Fruit fly (Drosophila melanogaster) whole organism, embryonic: ENCODE data around the gene Taf6.

ENCODE experiments used
- Aef1 ChIP-seq: fragments of 200-800 bp; sonication (Bioruptor generic); IDR thresholded peaks from 3 replicates; pipeline ENCODE4 v1.3.6; 2022; ENCODE audit warnings: missing biosample characterization, missing genetic modification characterization
- Atf6 ChIP-seq: fragments of 200-800 bp; sonication (Bioruptor generic); IDR thresholded peaks from 2 replicates; pipeline ENCODE4 v1.3.6; 2022; ENCODE audit warnings: missing biosample characterization, missing genetic modification characterization
- CG10267 ChIP-seq: fragments of 200-800 bp; sonication (Bioruptor generic); optimal IDR thresholded peaks from 2 replicates; lab custom pipeline; 2018; ENCODE audit warnings: missing biosample characterization, mild to moderate bottlenecking, missing genetic modification characterization, moderate library complexity
- CG10366 ChIP-seq: fragments of 200-800 bp; sonication (Bioruptor generic); IDR thresholded peaks from 2 replicates; pipeline ENCODE4 v1.3.6; 2022; ENCODE audit warnings: missing biosample characterization, missing genetic modification characterization
- CG11723 ChIP-seq: fragments of 200-800 bp; sonication (Bioruptor generic); optimal IDR thresholded peaks from 2 replicates; lab custom pipeline; 2017; ENCODE audit warnings: missing biosample characterization, mild to moderate bottlenecking, missing genetic modification characterization
- CG12744 ChIP-seq: fragments of 200-800 bp; sonication (Bioruptor generic); optimal IDR thresholded peaks from 2 replicates; lab custom pipeline; 2016; ENCODE audit warnings: missing biosample characterization, missing genetic modification characterization
- CG14860 ChIP-seq: fragments of 200-800 bp; sonication (Bioruptor generic); IDR thresholded peaks from 3 replicates; pipeline ENCODE4 v1.3.6; 2022; ENCODE audit warnings: missing biosample characterization, missing genetic modification characterization; ENCODE audit not compliant: partially characterized antibody
- CG14965 ChIP-seq: fragments of 200-800 bp; sonication (Bioruptor generic); optimal IDR thresholded peaks from 2 replicates; lab custom pipeline; 2016; ENCODE audit warnings: missing biosample characterization, missing genetic modification characterization, borderline replicate concordance
- CG16813 ChIP-seq: fragments of 200-800 bp; sonication (Bioruptor generic); IDR thresholded peaks from 3 replicates; pipeline ENCODE4 v1.3.6; 2022; ENCODE audit warnings: missing biosample characterization, missing genetic modification characterization; ENCODE audit not compliant: partially characterized antibody
- CG17361 ChIP-seq: fragments of 200-800 bp; sonication (Bioruptor generic); IDR thresholded peaks from 3 replicates; pipeline ENCODE4 v1.3.6; 2022; ENCODE audit warnings: missing biosample characterization, missing genetic modification characterization
- CG30403 ChIP-seq: fragments of 200-800 bp; sonication (Bioruptor generic); optimal IDR thresholded peaks from 3 replicates; lab custom pipeline; 2016; ENCODE audit warnings: missing biosample characterization, missing genetic modification characterization
- CG4360 ChIP-seq: fragments of 200-800 bp; sonication (Bioruptor generic); IDR thresholded peaks from 2 replicates; pipeline ENCODE4 v1.3.6; 2022; ENCODE audit warnings: missing biosample characterization, missing genetic modification characterization
- CG5245 ChIP-seq: fragments of 200-800 bp; sonication (Bioruptor generic); optimal IDR thresholded peaks from 3 replicates; lab custom pipeline; 2016; ENCODE audit warnings: missing biosample characterization, missing genetic modification characterization
- CG7839 ChIP-seq: fragments of 200-800 bp; sonication (Bioruptor generic); optimal IDR thresholded peaks from 3 replicates; lab custom pipeline; 2018; ENCODE audit warnings: missing biosample characterization, mild to moderate bottlenecking, missing genetic modification characterization, moderate library complexity
- CG7987 ChIP-seq: fragments of 200-800 bp; sonication (Bioruptor generic); optimal IDR thresholded peaks from 2 replicates; lab custom pipeline; 2018; ENCODE audit warnings: missing biosample characterization, mild to moderate bottlenecking, missing genetic modification characterization, moderate library complexity
- CG9876 ChIP-seq: fragments of 200-800 bp; sonication (Bioruptor generic); optimal IDR thresholded peaks from 2 replicates; lab custom pipeline; 2016; ENCODE audit warnings: missing biosample characterization, missing genetic modification characterization
- CTCF ChIP-seq: fragments of 200-800 bp; sonication (Bioruptor generic); optimal IDR thresholded peaks from 2 replicates; lab custom pipeline; 2017; ENCODE audit warnings: missing biosample characterization, mild to moderate bottlenecking, missing genetic modification characterization, moderate library complexity
- D ChIP-seq, 2 experiments: fragments of 200-800 bp in 1 of 2; fragments of >200 bp in 1 of 2; sonication (Bioruptor generic) in 1 of 2; optimal IDR thresholded peaks; 2 replicates in 1 of 2; 3 replicates in 1 of 2; lab custom pipeline; 2017; ENCODE audit warnings: mild to moderate bottlenecking in 1 of 2, missing biosample characterization in 1 of 2, missing genetic modification characterization in 1 of 2, missing genetic modification reagents in 1 of 2
- Dad ChIP-seq: fragments of 200-800 bp; sonication (Bioruptor generic); optimal IDR thresholded peaks from 3 replicates; lab custom pipeline; 2016; ENCODE audit warnings: missing biosample characterization, missing genetic modification characterization
- Dek ChIP-seq: fragments of 200-800 bp; sonication (Bioruptor generic); optimal IDR thresholded peaks from 3 replicates; lab custom pipeline; 2019; ENCODE audit warnings: missing biosample characterization, mild to moderate bottlenecking, missing genetic modification characterization, moderate library complexity
- Dll ChIP-seq: fragments of 200-800 bp; sonication (Bioruptor generic); IDR thresholded peaks from 4 replicates; pipeline ENCODE4 v1.3.6; 2022; ENCODE audit warnings: missing biosample characterization, missing genetic modification characterization; ENCODE audit not compliant: partially characterized antibody
- Doc2 ChIP-seq: fragments of 200-800 bp; sonication (Bioruptor generic); IDR thresholded peaks from 2 replicates; pipeline ENCODE4 v1.3.6; 2022; ENCODE audit warnings: missing biosample characterization, missing genetic modification characterization
- Ets97D ChIP-seq: fragments of 200-800 bp; sonication (Bioruptor generic); optimal IDR thresholded peaks from 3 replicates; lab custom pipeline; 2016; ENCODE audit warnings: missing biosample characterization, missing genetic modification characterization
- HLH3B ChIP-seq: fragments of 200-800 bp; sonication (Bioruptor generic); IDR thresholded peaks from 2 replicates; pipeline ENCODE4 v1.3.6; 2022; ENCODE audit warnings: missing biosample characterization, missing genetic modification characterization
- Mrtf ChIP-seq: fragments of 200-800 bp; sonication (Bioruptor generic); IDR thresholded peaks from 3 replicates; pipeline ENCODE4 v1.3.6; 2022; ENCODE audit warnings: missing biosample characterization, missing genetic modification characterization
- Ravus ChIP-seq: fragments of 200-800 bp; sonication (Bioruptor generic); IDR thresholded peaks from 2 replicates; pipeline ENCODE4 v1.3.6; 2022; ENCODE audit warnings: missing biosample characterization, missing genetic modification characterization
- Sox100B ChIP-seq: fragments of 200-800 bp; sonication (Bioruptor generic); optimal IDR thresholded peaks from 3 replicates; lab custom pipeline; 2018; ENCODE audit warnings: missing biosample characterization, mild to moderate bottlenecking, missing genetic modification characterization
- Ssrp ChIP-seq: fragments of 200-800 bp; sonication (Bioruptor generic); optimal IDR thresholded peaks from 2 replicates; lab custom pipeline; 2018; ENCODE audit warnings: missing biosample characterization, mild to moderate bottlenecking, missing genetic modification characterization, moderate library complexity
- YL-1 ChIP-seq: fragments of 200-800 bp; sonication (Bioruptor generic); optimal IDR thresholded peaks from 3 replicates; lab custom pipeline; 2017; ENCODE audit warnings: missing biosample characterization, mild to moderate bottlenecking, missing genetic modification characterization
- abd-A ChIP-seq: fragments of 200-800 bp; sonication (Bioruptor generic); optimal IDR thresholded peaks from 3 replicates; lab custom pipeline; 2019; ENCODE audit warnings: missing biosample characterization, mild to moderate bottlenecking, missing genetic modification characterization, moderate library complexity
- bab2 ChIP-seq: fragments of 200-800 bp; sonication (Bioruptor generic); optimal IDR thresholded peaks from 2 replicates; lab custom pipeline; 2016; ENCODE audit warnings: missing biosample characterization, missing genetic modification characterization
- crp ChIP-seq, 2 experiments: fragments of 200-800 bp; sonication (Bioruptor generic); optimal IDR thresholded peaks; 2 replicates in 1 of 2; 3 replicates in 1 of 2; lab custom pipeline; 2017; ENCODE audit warnings: missing biosample characterization in 2 of 2, missing genetic modification characterization in 2 of 2, mild to moderate bottlenecking in 1 of 2, moderate library complexity in 1 of 2
- disco-r ChIP-seq: fragments of 200-800 bp; sonication (Bioruptor generic); optimal IDR thresholded peaks from 2 replicates; lab custom pipeline; 2016; ENCODE audit warnings: missing biosample characterization, missing genetic modification characterization
- ewg ChIP-seq: fragments of 200-800 bp; sonication (Bioruptor generic); optimal IDR thresholded peaks from 3 replicates; lab custom pipeline; 2017; ENCODE audit warnings: mild to moderate bottlenecking, missing biosample characterization, missing genetic modification reagents, missing genetic modification characterization
- gcm ChIP-seq: fragments of 200-800 bp; sonication (Bioruptor generic); optimal IDR thresholded peaks from 2 replicates; lab custom pipeline; 2019; ENCODE audit warnings: missing biosample characterization, mild to moderate bottlenecking, missing genetic modification characterization, moderate library complexity
- gsb ChIP-seq: fragments of 200-800 bp; sonication (Bioruptor generic); IDR thresholded peaks from 2 replicates; pipeline ENCODE4 v1.3.6; 2022; ENCODE audit warnings: missing biosample characterization, missing genetic modification characterization
- ham ChIP-seq: fragments of 200-800 bp; sonication (Bioruptor generic); IDR thresholded peaks from 2 replicates; pipeline ENCODE4 v1.3.6; 2022; ENCODE audit warnings: missing biosample characterization, missing genetic modification characterization
- lov ChIP-seq, 2 experiments: fragments of 200-800 bp in 1 of 2; fragments of >200 bp in 1 of 2; sonication (Bioruptor generic) in 1 of 2; IDR thresholded peaks in 1 of 2; optimal IDR thresholded peaks in 1 of 2; 2 replicates in 1 of 2; 3 replicates in 1 of 2; pipeline versions ENCODE4 v1.3.6 to Lab custom; 2017 to 2022; ENCODE audit warnings: missing biosample characterization in 1 of 2, missing genetic modification characterization in 1 of 2
- mirr ChIP-seq: fragments of 200-800 bp; sonication (Bioruptor generic); optimal IDR thresholded peaks from 3 replicates; lab custom pipeline; 2018; ENCODE audit warnings: missing biosample characterization, mild to moderate bottlenecking, missing genetic modification characterization
- nau ChIP-seq: fragments of 200-800 bp; sonication (Bioruptor generic); optimal IDR thresholded peaks from 3 replicates; lab custom pipeline; 2017; ENCODE audit warnings: missing biosample characterization, mild to moderate bottlenecking, missing genetic modification characterization, missing genetic modification reagents
- nmo ChIP-seq: fragments of 200-800 bp; sonication (Bioruptor generic); optimal IDR thresholded peaks from 2 replicates; lab custom pipeline; 2018; ENCODE audit warnings: missing biosample characterization, mild to moderate bottlenecking, missing genetic modification characterization, moderate library complexity
- psq ChIP-seq: fragments of 200-800 bp; sonication (Bioruptor generic); optimal IDR thresholded peaks from 2 replicates; lab custom pipeline; 2017; ENCODE audit warnings: missing biosample characterization, missing genetic modification characterization
- ranshi ChIP-seq: fragments of 200-800 bp; sonication (Bioruptor generic); IDR thresholded peaks from 2 replicates; pipeline ENCODE4 v1.3.6; 2022; ENCODE audit warnings: missing biosample characterization, missing genetic modification characterization
- sd ChIP-seq: fragments of 200-800 bp; sonication (Bioruptor generic); optimal IDR thresholded peaks from 3 replicates; lab custom pipeline; 2018; ENCODE audit warnings: missing biosample characterization, mild to moderate bottlenecking, missing genetic modification characterization, moderate library complexity
- sim ChIP-seq: fragments of 200-800 bp; sonication (Bioruptor generic); IDR thresholded peaks from 2 replicates; pipeline ENCODE4 v1.3.6; 2022; ENCODE audit warnings: missing biosample characterization, missing genetic modification characterization
- ssp ChIP-seq: fragments of 200-800 bp; sonication (Bioruptor generic); IDR thresholded peaks from 2 replicates; pipeline ENCODE4 v1.3.6; 2022; ENCODE audit warnings: missing biosample characterization, missing genetic modification characterization
- stc ChIP-seq: fragments of 200-800 bp; sonication (Bioruptor generic); IDR thresholded peaks from 2 replicates; pipeline ENCODE4 v1.3.6; 2022; ENCODE audit warnings: missing biosample characterization, missing genetic modification characterization
- unpg ChIP-seq: fragments of 200-800 bp; sonication (Bioruptor generic); optimal IDR thresholded peaks from 3 replicates; lab custom pipeline; 2018; ENCODE audit warnings: missing biosample characterization, mild to moderate bottlenecking, missing genetic modification characterization, moderate library complexity

Gene Taf6

DNA sequence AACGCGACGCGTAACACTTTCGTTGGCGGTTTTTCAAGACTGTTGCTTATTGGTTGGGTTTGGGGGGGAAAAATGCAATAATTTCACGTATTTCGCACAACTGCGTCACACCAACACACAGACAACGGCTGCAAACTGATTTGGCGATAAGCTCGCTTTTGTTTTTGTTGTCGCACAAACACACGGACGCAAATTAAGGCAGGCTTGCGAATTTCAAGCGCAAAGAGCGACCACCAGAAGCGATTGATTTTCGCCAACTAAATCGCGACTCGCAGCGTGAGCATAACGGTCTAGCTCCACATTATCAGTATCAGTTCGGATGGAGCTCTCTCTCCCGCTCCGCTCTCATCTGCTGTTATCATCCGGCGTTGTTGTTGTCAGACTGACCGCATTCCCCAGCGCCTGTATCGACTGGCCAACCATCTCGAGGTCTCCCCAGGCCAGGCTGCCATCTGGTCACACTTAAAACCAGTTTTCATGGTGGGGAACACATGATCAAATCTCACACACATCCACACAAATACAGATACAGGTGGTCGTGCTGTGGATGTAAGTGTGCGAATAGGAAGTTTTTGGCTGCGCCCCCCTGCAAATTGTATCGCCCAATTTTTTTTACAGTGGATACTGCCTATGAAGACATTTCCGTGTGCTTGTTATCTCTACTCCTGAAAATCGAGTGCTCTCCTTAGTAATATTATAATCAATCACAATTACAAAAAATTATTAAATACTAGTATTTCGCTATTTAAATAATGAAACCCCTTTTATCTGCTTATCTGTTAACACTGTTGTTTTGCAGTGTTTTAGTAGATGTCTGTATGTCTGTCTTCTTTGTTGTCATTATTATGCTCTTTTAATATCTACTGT lies 34.1 kb downstream of the Taf6 start (continued):
- TF ChIP-seq Ets97D (GFP tag; lab: Kevin White, UChicago) (no peak), gcm (GFP tag; lab: Kevin White, UChicago) (peak; percentile 31), Dad (no peak), CG10366 (GFP tag; lab: Robert Waterston, UW) (peak; percentile 59), mirr (GFP tag; lab: Kevin White, UChicago) (peak; percentile 59), sd (tag; lab: Kevin White, UChicago) (peak; percentile 74), D (optimal IDR thresholded peaks at IDR 0.05; lab: Kevin White, UChicago) (no peak), D (GFP tag; optimal IDR thresholded peaks at IDR 0.05; lab: Kevin White, UChicago) (no peak), Dek (tag; lab: Kevin White, UChicago) (peak; percentile 41), CG10267 (tag; lab: Kevin White, UChicago) (no peak), YL-1 (GFP tag; lab: Kevin White, UChicago) (no peak), CTCF (GFP tag; lab: Kevin White, UChicago) (no peak), crp (GFP tag; optimal IDR thresholded peaks at IDR 0.05; lab: Kevin White, UChicago) (peak in 1 of 2 experiments; percentile 33), ham (no peak), Aef1 (GFP tag; lab: Robert Waterston, UW) (peak; percentile 61; the same call in 2 of the 3 replicates), lov (optimal IDR thresholded peaks at IDR 0.05; lab: Kevin White, UChicago) (no peak), lov (GFP tag; IDR thresholded peaks at IDR 0.05; lab: Robert Waterston, UW) (no peak), CG16813 (no peak), Dll (no peak; the same call in 3 of the 4 replicates), ssp (GFP tag; lab: Robert Waterston, UW) (peak; percentile 29; the same call in 1 of the 2 replicates), abd-A (no peak), HLH3B (GFP tag; lab: Robert Waterston, UW) (peak; percentile 69), CG11723 (GFP tag; lab: Kevin White, UChicago) (no peak), nmo (GFP tag; lab: Kevin White, UChicago) (peak; percentile 28), CG7839 (tag; lab: Kevin White, UChicago) (peak; percentile 75), bab2 (GFP tag; lab: Kevin White, UChicago) (no peak), Atf6 (GFP tag; lab: Robert Waterston, UW) (peak; percentile 71), sim (GFP tag; lab: Robert Waterston, UW) (no peak), unpg (GFP tag; lab: Kevin White, UChicago) (peak; percentile 21), disco-r (GFP tag; lab: Kevin White, UChicago) (no peak), nau (GFP tag; lab: Kevin White, UChicago) (no peak), CG5245 (GFP tag; lab: Kevin White, UChicago) (no peak), CG12744 (GFP tag; lab: Kevin White, UChicago) (peak; percentile 25), Sox100B (GFP tag; lab: Kevin White, UChicago) (peak; percentile 27), psq (peak; percentile 42), CG14965 (GFP tag; lab: Kevin White, UChicago) (no peak), gsb (GFP tag; lab: Robert Waterston, UW) (no peak), CG7987 (peak; percentile 10), Ravus (no peak; the same call in 1 of the 2 replicates), ewg (GFP tag; lab: Kevin White, UChicago) (no peak), CG30403 (GFP tag; lab: Kevin White, UChicago) (peak; percentile 34), Ssrp (tag; lab: Kevin White, UChicago) (peak; percentile 3), CG9876 (GFP tag; lab: Kevin White, UChicago) (no peak), CG14860 (GFP tag; lab: Robert Waterston, UW) (no peak), Doc2 (GFP tag; lab: Robert Waterston, UW) (no peak), CG17361 (GFP tag; lab: Robert Waterston, UW) (peak; percentile 59), ranshi (GFP tag; lab: Robert Waterston, UW) (no peak; the same call in 1 of the 2 replicates), Mrtf (GFP tag; lab: Robert Waterston, UW) (peak; percentile 56; the same call in 1 of the 3 replicates), CG4360 (peak; percentile 96), stc (no peak)
